Worm (Caenorhabditis elegans) whole organism, L3 larva: ENCODE data around the gene dpf-2.

Experiments
- R02D3.7 ChIP-seq: fragments of 150-350 bp; optimal IDR thresholded peaks from 2 replicates; lab custom pipeline; 2014; ENCODE audit warnings: missing biosample characterization, missing genetic modification characterization
- aly-2 ChIP-seq: fragments of 150-350 bp; optimal IDR thresholded peaks from 2 replicates; lab custom pipeline; 2014; ENCODE audit warnings: missing biosample characterization, missing genetic modification characterization
- ama-1 ChIP-seq: fragments of 150-350 bp; optimal IDR thresholded peaks from 2 replicates; lab custom pipeline; 2018
- ceh-16 ChIP-seq: sonication (generic microtip); optimal IDR thresholded peaks from 2 replicates; lab custom pipeline; 2017; ENCODE audit warnings: missing biosample characterization, missing genetic modification characterization
- ceh-28 ChIP-seq: fragments of 150-350 bp; optimal IDR thresholded peaks from 2 replicates; lab custom pipeline; 2014; ENCODE audit warnings: missing biosample characterization, missing genetic modification reagents, missing genetic modification characterization
- ceh-82 ChIP-seq: fragments of 150-350 bp; optimal IDR thresholded peaks from 2 replicates; lab custom pipeline; 2014; ENCODE audit warnings: missing biosample characterization, missing genetic modification characterization
- daf-12 ChIP-seq: fragments of 150-350 bp; optimal IDR thresholded peaks from 2 replicates; lab custom pipeline; 2014; ENCODE audit warnings: missing biosample characterization, missing genetic modification reagents, missing genetic modification characterization
- egl-27 ChIP-seq: sonication (generic microtip); optimal IDR thresholded peaks from 4 replicates; lab custom pipeline; 2017; ENCODE audit warnings: missing biosample characterization, missing genetic modification reagents, missing genetic modification characterization
- egl-5 ChIP-seq: fragments of 150-350 bp; optimal IDR thresholded peaks from 2 replicates; lab custom pipeline; 2017; ENCODE audit warnings: missing biosample characterization, missing genetic modification reagents, missing genetic modification characterization, inconsistent platforms
- elt-2 ChIP-seq: sonication (generic microtip); optimal IDR thresholded peaks from 2 replicates; lab custom pipeline; 2016; ENCODE audit warnings: missing genetic modification reagents, mild to moderate bottlenecking, missing genetic modification characterization, missing compliant biosample characterization
- elt-3 ChIP-seq, 3 experiments: fragments of 150-350 bp in 1 of 3; sonication (generic microtip) in 2 of 3; optimal IDR thresholded peaks; 2 replicates in 2 of 3; 4 replicates in 1 of 3; lab custom pipeline; 2014 to 2017; ENCODE audit warnings: missing biosample characterization in 3 of 3, missing genetic modification characterization in 3 of 3
- fkh-10 ChIP-seq: sonication (generic microtip); optimal IDR thresholded peaks from 2 replicates; lab custom pipeline; 2017; ENCODE audit warnings: missing biosample characterization, missing genetic modification reagents, missing genetic modification characterization
- fkh-2 ChIP-seq: fragments of 150-350 bp; optimal IDR thresholded peaks from 2 replicates; lab custom pipeline; 2014; ENCODE audit warnings: missing biosample characterization, missing genetic modification reagents, missing genetic modification characterization
- fos-1 ChIP-seq: fragments of 150-350 bp; optimal IDR thresholded peaks from 2 replicates; lab custom pipeline; 2014; ENCODE audit warnings: missing biosample characterization, missing genetic modification characterization
- hmg-11 ChIP-seq: sonication (generic microtip); optimal IDR thresholded peaks from 2 replicates; lab custom pipeline; 2016; ENCODE audit warnings: missing genetic modification characterization, missing compliant biosample characterization
- jun-1 ChIP-seq: fragments of 150-350 bp; optimal IDR thresholded peaks from 2 replicates; lab custom pipeline; 2014; ENCODE audit warnings: missing biosample characterization, missing genetic modification reagents, missing genetic modification characterization
- lin-15B ChIP-seq: fragments of 150-350 bp; optimal IDR thresholded peaks from 2 replicates; lab custom pipeline; 2014; ENCODE audit warnings: missing biosample characterization, missing genetic modification characterization
- mdl-1 ChIP-seq: fragments of 150-350 bp; optimal IDR thresholded peaks from 2 replicates; lab custom pipeline; 2014; ENCODE audit warnings: missing biosample characterization, missing genetic modification characterization
- mml-1 ChIP-seq: fragments of 150-350 bp; sonication (generic microtip); optimal IDR thresholded peaks from 3 replicates; lab custom pipeline; 2014; ENCODE audit warnings: missing biosample characterization, missing genetic modification characterization
- nfya-1 ChIP-seq: sonication (generic microtip); optimal IDR thresholded peaks from 2 replicates; lab custom pipeline; 2017; ENCODE audit warnings: missing genetic modification characterization, mild to moderate bottlenecking, missing compliant biosample characterization, antibody characterized with exemption, moderate library complexity; ENCODE audit not compliant: insufficient read depth
- nhr-12 ChIP-seq: fragments of 150-350 bp; optimal IDR thresholded peaks from 2 replicates; lab custom pipeline; 2014; ENCODE audit warnings: missing biosample characterization, missing genetic modification characterization
- nhr-23 ChIP-seq: fragments of 150-350 bp; optimal IDR thresholded peaks from 2 replicates; lab custom pipeline; 2014; ENCODE audit warnings: missing biosample characterization, missing genetic modification reagents, missing genetic modification characterization
- nhr-237 ChIP-seq: fragments of 150-350 bp; optimal IDR thresholded peaks from 2 replicates; lab custom pipeline; 2014; ENCODE audit warnings: missing biosample characterization, missing genetic modification characterization
- nhr-25 ChIP-seq: sonication (generic microtip); optimal IDR thresholded peaks from 2 replicates; lab custom pipeline; 2017; ENCODE audit warnings: missing biosample characterization, missing genetic modification characterization
- nhr-28 ChIP-seq: fragments of 150-350 bp; optimal IDR thresholded peaks from 2 replicates; lab custom pipeline; 2014; ENCODE audit warnings: missing biosample characterization, missing genetic modification characterization
- nhr-43 ChIP-seq: sonication (generic microtip); optimal IDR thresholded peaks from 2 replicates; lab custom pipeline; 2016; ENCODE audit warnings: mild to moderate bottlenecking, missing genetic modification characterization, missing compliant biosample characterization; ENCODE audit not compliant: poor library complexity, severe bottlenecking
- nhr-67 ChIP-seq: fragments of 150-350 bp; optimal IDR thresholded peaks from 2 replicates; lab custom pipeline; 2014; ENCODE audit warnings: missing biosample characterization, missing genetic modification characterization
- nhr-76 ChIP-seq: fragments of 150-350 bp; sonication (generic microtip); optimal IDR thresholded peaks from 5 replicates; lab custom pipeline; 2014; ENCODE audit warnings: missing biosample characterization, missing genetic modification characterization
- pha-4 ChIP-seq: fragments of 150-350 bp; optimal IDR thresholded peaks from 2 replicates; lab custom pipeline; 2014; ENCODE audit warnings: missing biosample characterization, missing genetic modification reagents, missing genetic modification characterization
- pqm-1 ChIP-seq: fragments of 150-350 bp; optimal IDR thresholded peaks from 2 replicates; lab custom pipeline; 2017; ENCODE audit warnings: missing biosample characterization, missing genetic modification characterization, inconsistent platforms
- sea-2 ChIP-seq: fragments of 150-350 bp; sonication (generic microtip); optimal IDR thresholded peaks from 4 replicates; lab custom pipeline; 2014; ENCODE audit warnings: missing biosample characterization, missing genetic modification reagents, missing genetic modification characterization
- skn-1 ChIP-seq: fragments of 150-350 bp; optimal IDR thresholded peaks from 2 replicates; lab custom pipeline; 2014; ENCODE audit warnings: missing biosample characterization, missing genetic modification characterization
- tbx-2 ChIP-seq: sonication (generic microtip); optimal IDR thresholded peaks from 2 replicates; lab custom pipeline; 2016; ENCODE audit warnings: mild to moderate bottlenecking, missing genetic modification characterization, missing compliant biosample characterization
- unc-39 ChIP-seq: sonication (generic microtip); optimal IDR thresholded peaks from 4 replicates; lab custom pipeline; 2017; ENCODE audit warnings: missing biosample characterization, missing genetic modification characterization
- zag-1 ChIP-seq: fragments of 150-350 bp; optimal IDR thresholded peaks from 2 replicates; lab custom pipeline; 2014; ENCODE audit warnings: missing biosample characterization, missing genetic modification characterization
- ztf-11 ChIP-seq: fragments of 150-350 bp; optimal IDR thresholded peaks from 2 replicates; lab custom pipeline; 2014; ENCODE audit warnings: missing biosample characterization, missing genetic modification characterization
- ztf-4 ChIP-seq: fragments of 150-350 bp; optimal IDR thresholded peaks from 2 replicates; lab custom pipeline; 2014; ENCODE audit warnings: missing biosample characterization, missing genetic modification characterization

Gene dpf-2

ce11 chrX:14791195-14791739, 40.4 kb upstream of the dpf-2 start:
- TF ChIP-seq lin-15B (tag; lab: Kevin White, UChicago) (no peak), egl-5 (tag; lab: Kevin White, UChicago) (no peak), fkh-10 (GFP tag; lab: Kevin White, UChicago) (no peak), mdl-1 (tag; lab: Kevin White, UChicago) (no peak), ama-1 (lab: Kevin White, UChicago) (peak; percentile 64), nhr-43 (tag; lab: Kevin White, UChicago) (peak; percentile 52), pha-4 (no peak), ztf-4 (no peak), aly-2 (tag; lab: Kevin White, UChicago) (no peak), sea-2 (no peak), egl-27 (tag; lab: Kevin White, UChicago) (no peak), nhr-12 (tag; lab: Kevin White, UChicago) (no peak), nfya-1 (peak; percentile 13), nhr-67 (tag; lab: Kevin White, UChicago) (no peak)

DNA sequence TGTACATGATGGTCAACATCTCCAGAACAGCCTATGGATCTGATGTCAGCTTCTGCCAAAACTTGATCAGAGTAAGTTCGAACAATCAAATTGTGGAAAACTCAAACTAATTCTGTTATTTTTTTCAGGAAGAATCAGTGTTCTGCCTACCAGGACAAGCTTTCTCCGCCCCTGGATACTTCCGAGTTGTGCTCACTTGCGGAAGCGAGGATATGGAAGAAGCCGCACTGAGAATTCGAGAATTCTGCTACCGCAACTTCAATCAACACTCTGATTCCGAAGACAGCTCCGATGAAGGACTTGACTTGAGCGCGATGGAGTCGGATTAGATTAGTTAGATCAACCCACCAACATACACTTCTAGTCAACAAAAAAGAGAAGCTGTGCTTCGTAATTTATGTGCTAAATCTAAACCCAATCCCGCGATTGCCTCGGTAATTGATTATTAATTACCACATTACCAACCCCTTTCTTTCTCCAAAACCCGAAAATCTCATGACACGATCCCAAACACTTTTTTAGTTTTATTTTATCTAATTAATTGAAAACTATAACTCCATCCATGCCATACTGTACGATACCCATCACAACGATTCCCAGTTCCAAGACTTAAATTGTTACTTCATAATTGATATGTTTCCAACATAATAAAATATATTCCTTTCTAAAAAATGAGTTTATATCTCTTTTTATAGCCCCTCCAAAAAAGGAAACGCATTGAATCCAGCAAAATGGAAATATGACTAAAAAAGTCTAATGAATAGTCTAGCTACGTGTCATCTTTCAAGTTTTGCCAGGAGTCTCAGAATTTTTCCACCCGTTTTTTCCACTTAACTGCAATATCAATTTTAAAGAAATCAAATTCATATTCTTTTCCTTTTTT, 39.1 kb upstream of the dpf-2 start:
- no peak for TF ChIP-seq ceh-28 (tag; lab: Kevin White, UChicago)
- no peak for TF ChIP-seq jun-1 (tag; lab: Kevin White, UChicago)
- no peak for TF ChIP-seq skn-1 (tag; lab: Kevin White, UChicago)
- TF ChIP-seq pha-4 = no peak
- no peak for TF ChIP-seq zag-1
- TF ChIP-seq lin-15B (tag; lab: Kevin White, UChicago) = no peak
- no peak for TF ChIP-seq ceh-82 (tag; lab: Kevin White, UChicago)
- peak; percentile 1 for TF ChIP-seq nhr-25 (tag; lab: Kevin White, UChicago)
- TF ChIP-seq nhr-76 (tag; lab: Kevin White, UChicago) = no peak
- TF ChIP-seq hmg-11 (tag; lab: Kevin White, UChicago) = no peak
- TF ChIP-seq nfya-1 = no peak
- no peak for TF ChIP-seq R02D3.7 (tag; lab: Kevin White, UChicago)
- no peak for TF ChIP-seq nhr-237 (tag; lab: Kevin White, UChicago)
- no peak for TF ChIP-seq ztf-11 (tag; lab: Kevin White, UChicago)
- no peak for TF ChIP-seq nhr-67 (tag; lab: Kevin White, UChicago)
- TF ChIP-seq tbx-2 = no peak
- peak; percentile 85 for TF ChIP-seq ama-1 (lab: Kevin White, UChicago)
- TF ChIP-seq nhr-23 = peak; percentile 1
- TF ChIP-seq fkh-10 (GFP tag; lab: Kevin White, UChicago) = no peak
- TF ChIP-seq nhr-28 (tag; lab: Kevin White, UChicago) = no peak
- TF ChIP-seq elt-3 (tag; optimal IDR thresholded peaks at IDR 0.05; lab: Kevin White, UChicago) = no peak
- no peak for TF ChIP-seq daf-12 (tag; lab: Kevin White, UChicago)
- TF ChIP-seq sea-2 = no peak
- TF ChIP-seq unc-39 (tag; lab: Kevin White, UChicago) = no peak
- no peak for TF ChIP-seq mml-1 (tag; lab: Kevin White, UChicago)
- no peak for TF ChIP-seq ceh-16 (tag; lab: Kevin White, UChicago)
- no peak for TF ChIP-seq pqm-1 (tag; lab: Kevin White, UChicago)
- peak; percentile 52 for TF ChIP-seq nhr-43 (tag; lab: Kevin White, UChicago)
- TF ChIP-seq fkh-2 = no peak
- TF ChIP-seq elt-2 (tag; lab: Kevin White, UChicago) = no peak
- no peak for TF ChIP-seq fos-1 (tag; lab: Kevin White, UChicago)

DNA sequence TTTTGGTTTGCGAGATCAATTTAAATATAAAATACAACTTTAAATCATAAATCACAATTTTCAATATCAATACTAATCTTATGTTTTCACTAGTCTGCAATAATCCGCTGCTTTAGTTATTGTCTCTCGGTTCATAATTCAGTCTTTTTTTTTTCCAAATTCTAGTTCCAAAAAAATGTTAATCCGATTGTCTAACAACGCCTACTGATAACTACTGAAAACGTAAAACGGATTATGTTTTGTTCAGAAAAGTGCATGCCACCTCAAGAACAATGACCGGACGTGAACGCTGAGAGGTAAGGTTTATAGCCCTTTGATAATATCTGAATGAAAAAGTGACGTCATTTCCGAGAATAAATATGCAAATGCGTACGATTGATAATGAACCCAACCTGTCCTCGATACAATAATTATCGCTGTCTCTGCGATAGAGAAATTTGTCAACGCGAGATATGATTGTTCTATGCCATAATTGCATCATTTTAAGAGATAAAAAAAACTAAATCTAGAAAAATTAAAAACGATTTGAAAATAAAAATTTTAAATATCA, 38.4 kb upstream of the dpf-2 start, which contains the start of gene sprr-2:
TSS of gene sprr-2 (plus strand) at position 248 of the 550 bp plus-strand sequence.
- TF ChIP-seq elt-2 (tag; lab: Kevin White, UChicago) = peak; percentile 70
- no peak for TF ChIP-seq jun-1 (tag; lab: Kevin White, UChicago)
- TF ChIP-seq, all 47 proteins: peak for 1
